Fruit fly (Drosophila melanogaster) whole organism, embryonic: ENCODE measurements around the gene CG7656.

Experiments used
- Aef1 ChIP-seq: fragments of 200-800 bp; sonication (Bioruptor generic); IDR thresholded peaks from 3 replicates; pipeline ENCODE4 v1.3.6; 2022; ENCODE audit warnings: missing biosample characterization, missing genetic modification characterization
- Bgb ChIP-seq: fragments of 200-800 bp; sonication (Bioruptor generic); IDR thresholded peaks from 2 replicates; pipeline ENCODE4 v1.3.6; 2022; ENCODE audit warnings: missing biosample characterization, missing genetic modification characterization; ENCODE audit not compliant: partially characterized antibody
- CG11398 ChIP-seq: fragments of 200-800 bp; sonication (Bioruptor generic); optimal IDR thresholded peaks from 2 replicates; lab custom pipeline; 2016; ENCODE audit warnings: missing biosample characterization, missing genetic modification characterization
- CG12659 ChIP-seq: fragments of 200-800 bp; sonication (Bioruptor generic); optimal IDR thresholded peaks from 3 replicates; lab custom pipeline; 2017; ENCODE audit warnings: mild to moderate bottlenecking, missing biosample characterization, missing genetic modification reagents, missing genetic modification characterization
- CG15514 ChIP-seq: fragments of 200-800 bp; sonication (Bioruptor generic); optimal IDR thresholded peaks from 3 replicates; lab custom pipeline; 2017; ENCODE audit warnings: missing biosample characterization, missing genetic modification characterization, mild to moderate bottlenecking, moderate library complexity, missing genetic modification reagents
- CG17568 ChIP-seq: fragments of 200-800 bp; sonication (Bioruptor generic); optimal IDR thresholded peaks from 2 replicates; lab custom pipeline; 2018; ENCODE audit warnings: missing biosample characterization, mild to moderate bottlenecking, missing genetic modification characterization, moderate library complexity
- CG17612 ChIP-seq: fragments of 200-800 bp; sonication (Bioruptor generic); IDR thresholded peaks from 2 replicates; pipeline ENCODE4 v1.3.6; 2022; ENCODE audit warnings: missing biosample characterization, missing genetic modification characterization
- CG17802 ChIP-seq: fragments of 200-800 bp; sonication (Bioruptor generic); optimal IDR thresholded peaks from 2 replicates; lab custom pipeline; 2018; ENCODE audit warnings: missing biosample characterization, mild to moderate bottlenecking, missing genetic modification characterization, moderate library complexity
- CG18011 ChIP-seq: fragments of 200-800 bp; sonication (Bioruptor generic); optimal IDR thresholded peaks from 2 replicates; lab custom pipeline; 2017; ENCODE audit warnings: missing biosample characterization, missing genetic modification characterization, mild to moderate bottlenecking, moderate library complexity, missing genotype
- CG18764 ChIP-seq: fragments of 200-800 bp; sonication (Bioruptor generic); optimal IDR thresholded peaks from 3 replicates; lab custom pipeline; 2016; ENCODE audit warnings: missing biosample characterization, missing genetic modification characterization
- CG2116 ChIP-seq: fragments of 200-800 bp; sonication (Bioruptor generic); optimal IDR thresholded peaks from 3 replicates; lab custom pipeline; 2018; ENCODE audit warnings: missing biosample characterization, mild to moderate bottlenecking, missing genetic modification characterization
- CG30403 ChIP-seq: fragments of 200-800 bp; sonication (Bioruptor generic); optimal IDR thresholded peaks from 3 replicates; lab custom pipeline; 2016; ENCODE audit warnings: missing biosample characterization, missing genetic modification characterization
- CG31388 ChIP-seq: fragments of 200-800 bp; sonication (Bioruptor generic); optimal IDR thresholded peaks from 2 replicates; lab custom pipeline; 2016; ENCODE audit warnings: missing biosample characterization, missing genetic modification characterization
- CG31441 ChIP-seq: fragments of 200-800 bp; sonication (Bioruptor generic); IDR thresholded peaks from 2 replicates; pipeline ENCODE4 v1.3.6; 2022; ENCODE audit warnings: missing biosample characterization, missing genetic modification characterization
- CG3163 ChIP-seq: fragments of 200-800 bp; sonication (Bioruptor generic); optimal IDR thresholded peaks from 3 replicates; lab custom pipeline; 2016; ENCODE audit warnings: missing biosample characterization, missing genetic modification characterization
- CG32532 ChIP-seq: fragments of 200-800 bp; sonication (Bioruptor generic); IDR thresholded peaks from 2 replicates; pipeline ENCODE4 v1.3.6; 2022; ENCODE audit warnings: missing biosample characterization, missing genetic modification characterization
- CG34224 ChIP-seq: fragments of 200-800 bp; sonication (Bioruptor generic); IDR thresholded peaks from 3 replicates; pipeline ENCODE4 v1.3.6; 2022; ENCODE audit warnings: missing biosample characterization, missing genetic modification characterization; ENCODE audit not compliant: partially characterized antibody
- CG6683 ChIP-seq: fragments of 200-800 bp; sonication (Bioruptor generic); optimal IDR thresholded peaks from 2 replicates; lab custom pipeline; 2017; ENCODE audit warnings: missing biosample characterization, mild to moderate bottlenecking, missing genetic modification characterization, missing genetic modification reagents
- CG6765 ChIP-seq: fragments of 200-800 bp; sonication (Bioruptor generic); optimal IDR thresholded peaks from 3 replicates; lab custom pipeline; 2017; ENCODE audit warnings: missing biosample characterization, mild to moderate bottlenecking, missing genetic modification characterization
- CG7271 ChIP-seq: fragments of 200-800 bp; sonication (Bioruptor generic); optimal IDR thresholded peaks from 2 replicates; lab custom pipeline; 2018; ENCODE audit warnings: missing biosample characterization, mild to moderate bottlenecking, missing genetic modification characterization, moderate library complexity
- CG8089 ChIP-seq: fragments of 200-800 bp; sonication (Bioruptor generic); optimal IDR thresholded peaks from 3 replicates; lab custom pipeline; 2016; ENCODE audit warnings: missing biosample characterization, missing genetic modification characterization
- Drgx ChIP-seq: fragments of 200-800 bp; sonication (Bioruptor generic); IDR thresholded peaks from 2 replicates; pipeline ENCODE4 v1.3.6; 2022; ENCODE audit warnings: missing biosample characterization, missing genetic modification characterization
- Hey ChIP-seq: fragments of 200-800 bp; sonication (Bioruptor generic); optimal IDR thresholded peaks from 3 replicates; lab custom pipeline; 2018; ENCODE audit warnings: missing biosample characterization, mild to moderate bottlenecking, missing genetic modification characterization
- Hmr ChIP-seq: fragments of 200-800 bp; sonication (Bioruptor generic); optimal IDR thresholded peaks from 3 replicates; lab custom pipeline; 2017; ENCODE audit warnings: mild to moderate bottlenecking, missing biosample characterization, missing genetic modification reagents, missing genetic modification characterization
- Jarid2 ChIP-seq: fragments of 200-800 bp; sonication (Bioruptor generic); optimal IDR thresholded peaks from 3 replicates; lab custom pipeline; 2017; ENCODE audit warnings: mild to moderate bottlenecking, missing biosample characterization, missing genetic modification reagents, missing genetic modification characterization
- Kr ChIP-seq: fragments of 200-800 bp; sonication (Bioruptor generic); optimal IDR thresholded peaks from 2 replicates; lab custom pipeline; 2017; ENCODE audit warnings: missing biosample characterization, mild to moderate bottlenecking, missing genetic modification characterization
- Sox100B ChIP-seq: fragments of 200-800 bp; sonication (Bioruptor generic); optimal IDR thresholded peaks from 3 replicates; lab custom pipeline; 2018; ENCODE audit warnings: missing biosample characterization, mild to moderate bottlenecking, missing genetic modification characterization
- al ChIP-seq: fragments of 200-800 bp; sonication (Bioruptor generic); IDR thresholded peaks from 2 replicates; pipeline ENCODE4 v1.3.6; 2022; ENCODE audit warnings: missing biosample characterization, missing genetic modification characterization
- br ChIP-seq: fragments of >200 bp; optimal IDR thresholded peaks from 2 replicates; lab custom pipeline; 2017
- chinmo ChIP-seq: fragments of 200-800 bp; sonication (Bioruptor generic); IDR thresholded peaks from 4 replicates; pipeline ENCODE4 v1.3.6; 2022; ENCODE audit warnings: missing biosample characterization, missing genetic modification characterization; ENCODE audit not compliant: partially characterized antibody
- corto ChIP-seq: fragments of 200-800 bp; sonication (Bioruptor generic); optimal IDR thresholded peaks from 2 replicates; lab custom pipeline; 2016; ENCODE audit warnings: missing biosample characterization, mild to moderate bottlenecking, missing genetic modification characterization, moderate library complexity
- dmrt11E ChIP-seq: fragments of 200-800 bp; sonication (Bioruptor generic); optimal IDR thresholded peaks from 3 replicates; lab custom pipeline; 2018; ENCODE audit warnings: missing biosample characterization, mild to moderate bottlenecking, missing genetic modification characterization, moderate library complexity
- eve ChIP-seq, 2 experiments: fragments of >200 bp; optimal IDR thresholded peaks; 2 replicates each; lab custom pipeline; 2017; ENCODE audit warnings: missing biosample characterization in 2 of 2, missing genetic modification characterization in 2 of 2
- gce ChIP-seq: fragments of 200-800 bp; sonication (Bioruptor generic); IDR thresholded peaks from 3 replicates; pipeline ENCODE4 v1.3.6; 2022; ENCODE audit warnings: missing biosample characterization, missing genetic modification characterization
- grn ChIP-seq: fragments of 200-800 bp; sonication (Bioruptor generic); optimal IDR thresholded peaks from 3 replicates; lab custom pipeline; 2017; ENCODE audit warnings: missing biosample characterization, missing genetic modification characterization
- hbn ChIP-seq: fragments of 200-800 bp; sonication (Bioruptor generic); IDR thresholded peaks from 2 replicates; pipeline ENCODE4 v1.3.6; 2022; ENCODE audit warnings: missing biosample characterization, missing genetic modification characterization; ENCODE audit not compliant: partially characterized antibody
- kah ChIP-seq: fragments of 200-800 bp; sonication (Bioruptor generic); optimal IDR thresholded peaks from 2 replicates; lab custom pipeline; 2018; ENCODE audit warnings: missing biosample characterization, mild to moderate bottlenecking, missing genetic modification characterization
- lbe ChIP-seq: fragments of 200-800 bp; sonication (Bioruptor generic); optimal IDR thresholded peaks from 2 replicates; lab custom pipeline; 2016; ENCODE audit warnings: missing biosample characterization, mild to moderate bottlenecking, missing genetic modification characterization
- mld ChIP-seq: fragments of 200-800 bp; sonication (Bioruptor generic); IDR thresholded peaks from 3 replicates; pipeline ENCODE4 v1.3.6; 2022; ENCODE audit warnings: missing biosample characterization, missing genetic modification characterization; ENCODE audit not compliant: partially characterized antibody
- nerfin-2 ChIP-seq: fragments of 200-800 bp; sonication (Bioruptor generic); IDR thresholded peaks from 2 replicates; pipeline ENCODE4 v1.3.6; 2022; ENCODE audit warnings: missing biosample characterization, missing genetic modification characterization; ENCODE audit not compliant: partially characterized antibody
- org-1 ChIP-seq: fragments of 200-800 bp; sonication (Bioruptor generic); optimal IDR thresholded peaks from 2 replicates; lab custom pipeline; 2017; ENCODE audit warnings: missing biosample characterization, missing genetic modification characterization
- pho ChIP-seq: fragments of 200-800 bp; sonication (Bioruptor generic); optimal IDR thresholded peaks from 2 replicates; lab custom pipeline; 2016; ENCODE audit warnings: missing biosample characterization, missing genetic modification characterization
- pnt ChIP-seq: fragments of 200-800 bp; sonication (Bioruptor generic); optimal IDR thresholded peaks from 3 replicates; lab custom pipeline; 2016; ENCODE audit warnings: missing biosample characterization, missing genetic modification characterization
- rib ChIP-seq: fragments of 200-800 bp; sonication (Bioruptor generic); IDR thresholded peaks from 2 replicates; pipeline ENCODE4 v1.3.6; 2022; ENCODE audit warnings: missing biosample characterization, missing genetic modification characterization
- sens-2 ChIP-seq: fragments of 200-800 bp; sonication (Bioruptor generic); IDR thresholded peaks from 2 replicates; pipeline ENCODE4 v1.3.6; 2022; ENCODE audit warnings: missing biosample characterization, missing genetic modification characterization
- slp2 ChIP-seq: fragments of 200-800 bp; sonication (Bioruptor generic); optimal IDR thresholded peaks from 2 replicates; lab custom pipeline; 2016; ENCODE audit warnings: missing biosample characterization, missing genetic modification characterization
- ssp ChIP-seq: fragments of 200-800 bp; sonication (Bioruptor generic); IDR thresholded peaks from 2 replicates; pipeline ENCODE4 v1.3.6; 2022; ENCODE audit warnings: missing biosample characterization, missing genetic modification characterization
- toy ChIP-seq: fragments of 200-800 bp; sonication (Bioruptor generic); IDR thresholded peaks from 2 replicates; pipeline ENCODE4 v1.3.6; 2022; ENCODE audit warnings: missing biosample characterization, missing genetic modification characterization
- ttk ChIP-seq: fragments of 200-800 bp; sonication (Bioruptor generic); IDR thresholded peaks from 2 replicates; pipeline ENCODE4 v2.1.2; 2022; ENCODE audit warnings: missing biosample characterization, missing genetic modification characterization
- vvl ChIP-seq: fragments of 200-800 bp; sonication (Bioruptor generic); IDR thresholded peaks from 2 replicates; pipeline ENCODE4 v1.3.6; 2022; ENCODE audit warnings: missing biosample characterization, missing genetic modification characterization
- wek ChIP-seq: fragments of 200-800 bp; sonication (Bioruptor generic); optimal IDR thresholded peaks from 3 replicates; lab custom pipeline; 2018; ENCODE audit warnings: missing biosample characterization, mild to moderate bottlenecking, missing genetic modification characterization, moderate library complexity

CG7656 gene

dm6 chr3L:15580487-15580886 lies 7.5 kb downstream of the CG7656 start, which contains the start of the genes mrn and CG12301 (continued):
- TF ChIP-seq CG8089 (GFP tag; lab: Kevin White, UChicago) (peak; percentile 3), nerfin-2 (GFP tag; lab: Robert Waterston, UW) (peak; percentile 90), CG30403 (GFP tag; lab: Kevin White, UChicago) (peak; percentile 87), pnt (GFP tag; lab: Kevin White, UChicago) (peak; percentile 55), pho (GFP tag; lab: Kevin White, UChicago) (peak; percentile 77), CG2116 (GFP tag; lab: Kevin White, UChicago) (peak; percentile 89), slp2 (GFP tag; lab: Kevin White, UChicago) (peak; percentile 20), CG6765 (GFP tag; lab: Kevin White, UChicago) (no peak), Jarid2 (no peak), CG11398 (no peak), al (GFP tag; lab: Robert Waterston, UW) (peak; percentile 94), ssp (GFP tag; lab: Robert Waterston, UW) (peak; percentile 84), CG12659 (GFP tag; lab: Kevin White, UChicago) (peak; percentile 84), Aef1 (GFP tag; lab: Robert Waterston, UW) (peak; percentile 92), CG17802 (tag; lab: Kevin White, UChicago) (peak; percentile 51), vvl (GFP tag; lab: Robert Waterston, UW) (peak; percentile 93), CG31441 (GFP tag; lab: Robert Waterston, UW) (no peak), Sox100B (GFP tag; lab: Kevin White, UChicago) (no peak), hbn (peak; percentile 91), eve (GFP tag; optimal IDR thresholded peaks at IDR 0.05; lab: Kevin White, UChicago) (no peak), CG18764 (GFP tag; lab: Kevin White, UChicago) (no peak), CG32532 (peak; percentile 94), br (lab: Kevin White, UChicago) (no peak), dmrt11E (peak; percentile 36), chinmo (GFP tag; lab: Robert Waterston, UW) (peak; percentile 83; the same call in 2 of the 4 replicates), Bgb (GFP tag; lab: Robert Waterston, UW) (peak; percentile 87), kah (GFP tag; lab: Kevin White, UChicago) (peak; percentile 69), Drgx (GFP tag; lab: Robert Waterston, UW) (peak; percentile 92), sens-2 (GFP tag; lab: Robert Waterston, UW) (no peak), CG31388 (GFP tag; lab: Kevin White, UChicago) (peak; percentile 19), mld (GFP tag; lab: Robert Waterston, UW) (peak; percentile 63; the same call in 1 of the 3 replicates), CG17612 (GFP tag; lab: Robert Waterston, UW) (peak; percentile 83), CG15514 (GFP tag; lab: Kevin White, UChicago) (peak; percentile 76), corto (GFP tag; lab: Kevin White, UChicago) (no peak), CG7271 (no peak), CG3163 (GFP tag; lab: Kevin White, UChicago) (no peak), ttk (GFP tag; lab: Robert Waterston, UW) (peak; percentile 71), Hey (tag; lab: Kevin White, UChicago) (no peak), CG6683 (GFP tag; lab: Kevin White, UChicago) (peak; percentile 43), wek (peak; percentile 84), CG18011 (GFP tag; lab: Kevin White, UChicago) (peak; percentile 44), gce (GFP tag; lab: Robert Waterston, UW) (peak; percentile 83; the same call in 2 of the 3 replicates), Kr (GFP tag; lab: Kevin White, UChicago) (no peak), rib (GFP tag; lab: Robert Waterston, UW) (peak; percentile 81), toy (GFP tag; lab: Robert Waterston, UW) (0 out of 2 replicates have a peak, but pooled peaks have one; percentile 39), lbe (GFP tag; lab: Kevin White, UChicago) (peak; percentile 78), Hmr (GFP tag; lab: Kevin White, UChicago) (no peak), CG17568 (GFP tag; lab: Kevin White, UChicago) (no peak), grn (GFP tag; lab: Kevin White, UChicago) (no peak), CG34224 (GFP tag; lab: Robert Waterston, UW) (peak; percentile 95), org-1 (GFP tag; lab: Kevin White, UChicago) (no peak)
